Fruit fly (Drosophila melanogaster): Measurements from ENCODE around the gene CG13014.

DNA sequence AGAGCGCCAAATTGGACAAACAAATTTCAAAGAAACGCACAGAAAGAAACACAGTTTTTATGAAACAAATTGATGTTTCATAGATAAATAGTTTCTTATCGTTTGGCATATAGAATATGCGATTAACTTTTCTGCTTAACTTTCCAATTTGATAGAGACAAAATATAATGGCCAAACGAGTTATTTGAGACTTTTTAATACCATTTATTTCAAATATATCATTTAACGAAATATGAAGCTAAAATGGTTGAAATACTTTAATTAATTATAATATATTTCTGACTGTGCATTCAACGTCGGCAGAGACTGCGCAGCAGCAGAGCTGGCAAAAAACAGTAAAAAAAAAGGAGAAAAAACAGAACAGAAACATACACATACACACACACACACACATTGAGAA, 2.1 kb upstream of the CG13014 start:
- TF ChIP-seq Sin3A (optimal IDR thresholded peaks at IDR 0.05) (no peak), ttk (optimal IDR thresholded peaks at IDR 0.05) (no peak), psq (optimal IDR thresholded peaks at IDR 0.05) (no peak), h (optimal IDR thresholded peaks at IDR 0.05) (no peak), Myc (optimal IDR thresholded peaks at IDR 0.05) (no peak)
